Worm (Caenorhabditis elegans) whole organism, late embryonic: ENCODE results near the gene abf-4.

Experiments
- C08G9.2 ChIP-seq: sonication (generic microtip); optimal IDR thresholded peaks from 2 replicates; lab custom pipeline; 2016; ENCODE audit warnings: mild to moderate bottlenecking, missing genetic modification characterization, moderate library complexity, missing compliant biosample characterization
- F13H6.1 ChIP-seq: sonication (generic microtip); optimal IDR thresholded peaks from 2 replicates; lab custom pipeline; 2016; ENCODE audit warnings: missing genetic modification characterization, missing compliant biosample characterization
- elt-4 ChIP-seq: sonication (generic microtip); optimal IDR thresholded peaks from 2 replicates; lab custom pipeline; 2016; ENCODE audit warnings: missing genetic modification characterization, missing compliant biosample characterization
- pqm-1 ChIP-seq: sonication (generic microtip); optimal IDR thresholded peaks from 2 replicates; lab custom pipeline; 2016; ENCODE audit warnings: missing genetic modification characterization, missing compliant biosample characterization

- TF ChIP-seq F13H6.1 (tag; lab: Kevin White, UChicago) (no peak), C08G9.2 (no peak), pqm-1 (tag; lab: Kevin White, UChicago) (no peak), elt-4 (tag; lab: Kevin White, UChicago) (no peak)
Measured at ce11 chrV:20604606-20605155, 46.5 kb upstream of the abf-4 start, which contains the start of gene ttr-57.
